Worm (Caenorhabditis elegans) whole organism, young adult: Measurements from ENCODE around the gene F35D11.4.
A peak's percentile ranks its signal among the peaks of the same experiment; 100 is the strongest.

ENCODE experiments used
- B0261.1 ChIP-seq: sonication (generic microtip); optimal IDR thresholded peaks from 2 replicates; lab custom pipeline; 2016; ENCODE audit warnings: mild to moderate bottlenecking, missing genetic modification characterization, moderate library complexity, missing compliant biosample characterization
- F10E7.11 ChIP-seq: sonication (generic microtip); optimal IDR thresholded peaks from 2 replicates; lab custom pipeline; 2017; ENCODE audit warnings: mild to moderate bottlenecking, missing genetic modification characterization, moderate library complexity, missing compliant biosample characterization
- F57A8.1 ChIP-seq: fragments of 200-800 bp; sonication (Bioruptor generic); optimal IDR thresholded peaks from 2 replicates; lab custom pipeline; 2018; ENCODE audit warnings: mild to moderate bottlenecking, missing genetic modification characterization, moderate library complexity, missing compliant biosample characterization
- Y67H2A.10 ChIP-seq: fragments of 200-800 bp; sonication (Bioruptor generic); conservative IDR thresholded peaks from 2 replicates; pipeline ENCODE4 v1.3.6; 2022; ENCODE audit warnings: missing genetic modification reagents, missing genetic modification characterization, missing compliant biosample characterization
- akir-1 ChIP-seq: fragments of 200-800 bp; sonication (Bioruptor generic); optimal IDR thresholded peaks from 2 replicates; lab custom pipeline; 2018; ENCODE audit warnings: mild to moderate bottlenecking, missing genetic modification characterization, moderate library complexity, missing compliant biosample characterization
- athp-1 ChIP-seq: sonication (generic microtip); optimal IDR thresholded peaks from 2 replicates; lab custom pipeline; 2017; ENCODE audit warnings: mild to moderate bottlenecking, missing genetic modification characterization, missing compliant biosample characterization
- attf-3 ChIP-seq: fragments of 200-800 bp; sonication (Bioruptor generic); conservative IDR thresholded peaks from 2 replicates; pipeline ENCODE4 v1.3.6; 2022; ENCODE audit warnings: missing genetic modification reagents, missing genetic modification characterization, missing compliant biosample characterization
- die-1 ChIP-seq: sonication (generic microtip); optimal IDR thresholded peaks from 2 replicates; lab custom pipeline; 2016; ENCODE audit warnings: missing genotype, mild to moderate bottlenecking, missing genetic modification characterization, missing compliant biosample characterization
- egrh-3 ChIP-seq: fragments of 200-800 bp; sonication (Bioruptor generic); IDR thresholded peaks from 2 replicates; pipeline ENCODE4 v1.3.6; 2022; ENCODE audit warnings: missing genetic modification reagents, missing genetic modification characterization, missing compliant biosample characterization
- ets-4 ChIP-seq: fragments of 200-800 bp; sonication (Bioruptor generic); optimal IDR thresholded peaks from 2 replicates; lab custom pipeline; 2018; ENCODE audit warnings: mild to moderate bottlenecking, missing genetic modification characterization, missing compliant biosample characterization
- hmg-20 ChIP-seq: fragments of 200-800 bp; sonication (Bioruptor generic); IDR thresholded peaks from 2 replicates; pipeline ENCODE4 v1.3.6; 2022; ENCODE audit warnings: missing genetic modification reagents, missing genetic modification characterization, missing compliant biosample characterization
- let-526 ChIP-seq: fragments of 200-800 bp; sonication (Bioruptor generic); IDR thresholded peaks from 2 replicates; pipeline ENCODE4 v1.3.6; 2022; ENCODE audit warnings: missing genetic modification reagents, missing genetic modification characterization, missing compliant biosample characterization
- lir-1 ChIP-seq: fragments of 200-800 bp; sonication (Bioruptor generic); conservative IDR thresholded peaks from 2 replicates; pipeline ENCODE4 v1.3.6; 2022; ENCODE audit warnings: missing genetic modification reagents, missing genetic modification characterization, missing compliant biosample characterization
- lsy-27 ChIP-seq: sonication (generic microtip); optimal IDR thresholded peaks from 2 replicates; lab custom pipeline; 2017; ENCODE audit warnings: missing genetic modification characterization, mild to moderate bottlenecking, missing compliant biosample characterization, antibody characterized with exemption, missing genotype, borderline replicate concordance; ENCODE audit not compliant: insufficient read depth
- madf-10 ChIP-seq: sonication (generic microtip); optimal IDR thresholded peaks from 2 replicates; lab custom pipeline; 2016; ENCODE audit warnings: mild to moderate bottlenecking, missing genetic modification characterization, missing compliant biosample characterization
- madf-3 ChIP-seq: fragments of 200-800 bp; sonication (Bioruptor generic); IDR thresholded peaks from 2 replicates; pipeline ENCODE4 v1.3.6; 2022; ENCODE audit warnings: missing genetic modification reagents, missing genetic modification characterization, missing compliant biosample characterization
- madf-6 ChIP-seq: fragments of 200-800 bp; sonication (Bioruptor generic); IDR thresholded peaks from 2 replicates; pipeline ENCODE4 v1.3.6; 2022; ENCODE audit warnings: missing genetic modification reagents, missing genetic modification characterization, missing compliant biosample characterization
- madf-8 ChIP-seq: fragments of 200-800 bp; sonication (Bioruptor generic); conservative IDR thresholded peaks from 2 replicates; pipeline ENCODE4 v1.3.6; 2022; ENCODE audit warnings: missing genetic modification reagents, missing genetic modification characterization, missing compliant biosample characterization
- mcd-1 ChIP-seq: fragments of 200-800 bp; sonication (Bioruptor generic); IDR thresholded peaks from 2 replicates; pipeline ENCODE4 v1.3.6; 2022; ENCODE audit warnings: missing genetic modification reagents, missing genetic modification characterization, missing compliant biosample characterization
- mxl-1 ChIP-seq: sonication (generic microtip); optimal IDR thresholded peaks from 2 replicates; lab custom pipeline; 2016; ENCODE audit warnings: missing genetic modification characterization, missing compliant biosample characterization
- nfyb-1 ChIP-seq: fragments of 200-800 bp; sonication (Bioruptor generic); IDR thresholded peaks from 2 replicates; pipeline ENCODE4 v1.3.6; 2022; ENCODE audit warnings: missing genetic modification reagents, missing genetic modification characterization, missing compliant biosample characterization
- nhr-179 ChIP-seq: sonication (generic microtip); optimal IDR thresholded peaks from 2 replicates; lab custom pipeline; 2016; ENCODE audit warnings: mild to moderate bottlenecking, missing genetic modification characterization, missing compliant biosample characterization
- nhr-27 ChIP-seq: fragments of 200-800 bp; sonication (Bioruptor generic); optimal IDR thresholded peaks from 2 replicates; lab custom pipeline; 2018; ENCODE audit warnings: mild to moderate bottlenecking, missing genetic modification characterization, moderate library complexity, missing compliant biosample characterization
- pha-4 ChIP-seq: fragments of 150-350 bp; sonication (generic microtip); optimal IDR thresholded peaks from 2 replicates; lab custom pipeline; 2014; ENCODE audit warnings: missing biosample characterization, missing genetic modification reagents, missing genetic modification characterization
- sea-2 ChIP-seq: fragments of 200-800 bp; sonication (Bioruptor generic); IDR thresholded peaks from 2 replicates; pipeline ENCODE4 v1.3.6; 2022; ENCODE audit warnings: missing genetic modification characterization, missing compliant biosample characterization
- snpc-4 ChIP-seq, 5 experiments: fragments of 150-350 bp in 1 of 5; sonication (generic microtip) in 4 of 5; optimal IDR thresholded peaks; 2 replicates each; lab custom pipeline; 2014 to 2018; ENCODE audit warnings: missing genetic modification characterization in 5 of 5, missing biosample characterization in 3 of 5, antibody characterized with exemption in 2 of 5, mild to moderate bottlenecking in 2 of 5, missing compliant biosample characterization in 2 of 5, missing genotype in 2 of 5, moderate library complexity in 2 of 5, missing genetic modification reagents in 1 of 5
- somi-1 ChIP-seq: fragments of 200-800 bp; sonication (Bioruptor generic); optimal IDR thresholded peaks from 2 replicates; lab custom pipeline; 2018; ENCODE audit warnings: mild to moderate bottlenecking, missing genetic modification characterization, missing compliant biosample characterization
- sptf-2 ChIP-seq: fragments of 200-800 bp; sonication (Bioruptor generic); optimal IDR thresholded peaks from 2 replicates; lab custom pipeline; 2018; ENCODE audit warnings: mild to moderate bottlenecking, missing genetic modification characterization, missing compliant biosample characterization
- unc-62 ChIP-seq: fragments of 150-350 bp; optimal IDR thresholded peaks from 2 replicates; lab custom pipeline; 2014; ENCODE audit warnings: missing biosample characterization, missing genetic modification reagents, missing genetic modification characterization
- zfh-2 ChIP-seq: fragments of 200-800 bp; sonication (Bioruptor generic); conservative IDR thresholded peaks from 2 replicates; pipeline ENCODE4 v1.3.6; 2022; ENCODE audit warnings: missing genetic modification reagents, missing genetic modification characterization, missing compliant biosample characterization
- ztf-25 ChIP-seq: fragments of 200-800 bp; sonication (Bioruptor generic); IDR thresholded peaks from 2 replicates; pipeline ENCODE4 v1.3.6; 2022; ENCODE audit warnings: missing genetic modification reagents, missing genetic modification characterization, missing compliant biosample characterization
- ztf-26 ChIP-seq: sonication (generic microtip); optimal IDR thresholded peaks from 2 replicates; lab custom pipeline; 2017; ENCODE audit warnings: missing genetic modification characterization, missing compliant biosample characterization
- ztf-28 ChIP-seq: fragments of 200-800 bp; sonication (Bioruptor generic); IDR thresholded peaks from 2 replicates; pipeline ENCODE4 v1.3.6; 2022; ENCODE audit warnings: missing genetic modification reagents, missing genetic modification characterization, missing compliant biosample characterization
- ztf-6 ChIP-seq: fragments of 200-800 bp; sonication (Bioruptor generic); IDR thresholded peaks from 2 replicates; pipeline ENCODE4 v1.3.6; 2022; ENCODE audit warnings: missing genetic modification reagents, missing genetic modification characterization, missing compliant biosample characterization

F35D11.4 gene

ce11 chrII:4571112-4571511 is 32.1 kb upstream of the F35D11.4 start:
- TF ChIP-seq zfh-2 (GFP tag; lab: Robert Waterston, UW) (peak; percentile 79), madf-8 (GFP tag; lab: Robert Waterston, UW) (no peak), egrh-3 (peak; percentile 65; the same call in 1 of the 2 replicates)

- TF ChIP-seq nfyb-1 (GFP tag; lab: Robert Waterston, UW) (no peak), nhr-179 (tag; lab: Kevin White, UChicago) (no peak), B0261.1 (tag; lab: Kevin White, UChicago) (no peak), snpc-4 (GFP tag; optimal IDR thresholded peaks at IDR 0.05; lab: Kevin White, UChicago) (no peak), snpc-4 (tag; optimal IDR thresholded peaks at IDR 0.05; lab: Kevin White, UChicago) (no peak), ztf-25 (GFP tag; lab: Robert Waterston, UW) (no peak), attf-3 (GFP tag; lab: Robert Waterston, UW) (no peak), madf-10 (tag; lab: Kevin White, UChicago) (no peak), ets-4 (GFP tag; lab: Kevin White, UChicago) (no peak), sea-2 (GFP tag; lab: Robert Waterston, UW) (no peak), nhr-27 (tag; lab: Kevin White, UChicago) (no peak), sptf-2 (GFP tag; lab: Kevin White, UChicago) (no peak), mxl-1 (tag; lab: Kevin White, UChicago) (no peak), lir-1 (GFP tag; lab: Robert Waterston, UW) (no peak), let-526 (GFP tag; lab: Robert Waterston, UW) (no peak), madf-8 (GFP tag; lab: Robert Waterston, UW) (no peak), F10E7.11 (tag; lab: Kevin White, UChicago) (no peak), hmg-20 (GFP tag; lab: Robert Waterston, UW) (no peak)
Observed at ce11 chrII:4571868-4572267, 31.4 kb upstream of the F35D11.4 start, which contains the start of gene vab-1. Gene vab-1 (plus strand): TSS chrII:4572000.

DNA sequence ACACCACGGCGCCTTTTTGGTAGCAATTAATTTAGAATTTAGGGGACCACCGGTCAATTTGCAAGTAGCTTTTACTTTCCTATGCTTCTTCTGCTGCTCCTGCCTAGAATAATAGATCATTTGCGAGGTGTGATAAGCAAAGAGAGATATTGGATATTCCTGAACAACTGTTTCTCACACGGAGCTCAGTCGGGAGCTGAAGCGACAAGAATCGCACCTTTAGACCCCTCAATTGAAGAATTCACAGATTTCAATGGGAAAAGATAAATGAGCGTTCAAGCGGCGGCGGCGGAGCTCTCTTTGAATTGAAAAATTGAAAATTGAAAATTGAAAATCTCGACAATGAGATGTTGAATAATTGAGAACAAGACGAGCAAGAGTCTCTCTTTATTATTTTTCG is 30.6 kb upstream of the F35D11.4 start:
- TF ChIP-seq F57A8.1 (no peak), die-1 (tag; lab: Kevin White, UChicago) (no peak), ztf-26 (no peak), athp-1 (tag; lab: Kevin White, UChicago) (no peak), akir-1 (GFP tag; lab: Kevin White, UChicago) (no peak), somi-1 (GFP tag; lab: Kevin White, UChicago) (no peak), ztf-28 (no peak), Y67H2A.10 (no peak), unc-62 (GFP tag; lab: Kevin White, UChicago) (no peak)

DNA sequence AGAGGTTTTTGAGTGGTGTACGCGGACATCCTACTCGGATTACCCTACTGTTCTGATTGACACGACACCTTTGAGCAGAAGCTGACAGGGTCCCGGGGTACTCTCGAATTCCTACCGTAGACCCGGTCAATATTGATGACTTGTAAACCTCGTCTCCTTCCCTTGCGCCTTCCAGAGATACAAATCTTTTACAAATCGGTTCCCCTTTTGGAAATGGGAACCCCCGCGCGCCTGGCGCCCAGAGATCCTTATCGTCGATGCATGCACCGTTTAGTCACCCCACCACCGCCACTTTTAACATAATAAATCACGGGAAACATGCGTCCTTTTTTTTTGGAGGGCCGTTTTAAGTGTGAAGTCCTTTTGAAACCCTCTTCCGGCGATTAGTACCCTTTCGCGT is 30.1 kb upstream of the F35D11.4 start:
- no peak for TF ChIP-seq madf-3 (GFP tag; lab: Robert Waterston, UW)
- TF ChIP-seq lsy-27, result no peak
- TF ChIP-seq zfh-2 (GFP tag; lab: Robert Waterston, UW), result 0 out of 2 replicates have a peak, but pooled peaks have one; percentile 9
- no peak for TF ChIP-seq pha-4 (tag; lab: Kevin White, UChicago)

DNA sequence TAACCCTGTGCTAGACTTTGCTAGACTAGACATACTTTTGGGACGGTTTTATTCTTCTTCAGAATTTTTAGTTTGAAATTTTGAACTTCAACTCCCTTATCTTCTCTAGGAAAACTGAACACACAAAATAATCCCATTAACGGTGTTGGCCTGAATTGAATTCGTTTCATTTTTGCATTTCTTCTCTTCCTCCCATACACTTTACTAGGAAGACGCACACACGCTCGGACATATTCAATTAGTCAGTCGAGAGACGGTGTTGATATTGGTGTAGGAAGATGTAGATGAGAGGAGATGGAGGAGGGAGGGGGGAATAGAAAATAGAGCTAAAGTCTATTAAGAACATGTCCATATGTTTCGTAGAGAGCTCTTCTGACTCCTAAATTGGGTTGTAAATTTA is 28.6 kb upstream of the F35D11.4 start:
- TF ChIP-seq ztf-6 (GFP tag; lab: Robert Waterston, UW) (no peak), mcd-1 (GFP tag; lab: Robert Waterston, UW) (no peak), madf-6 (GFP tag; lab: Robert Waterston, UW) (no peak)
